Fruit fly (Drosophila melanogaster) Kc167 (cell line): ENCODE measurements around the gene CG17129.

Source experiments
- Myc ChIP-seq: fragments of >200 bp; optimal IDR thresholded peaks from 2 replicates; lab custom pipeline; 2017; ENCODE audit warnings: missing external identifiers
- Sin3A ChIP-seq: fragments of >200 bp; optimal IDR thresholded peaks from 2 replicates; lab custom pipeline; 2018; ENCODE audit warnings: missing external identifiers
- h ChIP-seq: fragments of >200 bp; optimal IDR thresholded peaks from 3 replicates; lab custom pipeline; 2018; ENCODE audit warnings: missing external identifiers
- insv ChIP-seq: fragments of >200 bp; optimal IDR thresholded peaks from 3 replicates; lab custom pipeline; 2018; ENCODE audit warnings: missing external identifiers
- psq ChIP-seq: fragments of >200 bp; optimal IDR thresholded peaks from 2 replicates; lab custom pipeline; 2017; ENCODE audit warnings: missing external identifiers
- ttk ChIP-seq: sonication (Bioruptor generic); optimal IDR thresholded peaks from 2 replicates; lab custom pipeline; 2017; ENCODE audit warnings: missing external identifiers

CG17129 gene

dm6 chr3L:700160-700917, 20.2 kb upstream of the CG17129 start:
- no peak for TF ChIP-seq Myc (lab: Kevin White, UChicago)
- TF ChIP-seq Sin3A, result no peak
- no peak for TF ChIP-seq ttk

DNA sequence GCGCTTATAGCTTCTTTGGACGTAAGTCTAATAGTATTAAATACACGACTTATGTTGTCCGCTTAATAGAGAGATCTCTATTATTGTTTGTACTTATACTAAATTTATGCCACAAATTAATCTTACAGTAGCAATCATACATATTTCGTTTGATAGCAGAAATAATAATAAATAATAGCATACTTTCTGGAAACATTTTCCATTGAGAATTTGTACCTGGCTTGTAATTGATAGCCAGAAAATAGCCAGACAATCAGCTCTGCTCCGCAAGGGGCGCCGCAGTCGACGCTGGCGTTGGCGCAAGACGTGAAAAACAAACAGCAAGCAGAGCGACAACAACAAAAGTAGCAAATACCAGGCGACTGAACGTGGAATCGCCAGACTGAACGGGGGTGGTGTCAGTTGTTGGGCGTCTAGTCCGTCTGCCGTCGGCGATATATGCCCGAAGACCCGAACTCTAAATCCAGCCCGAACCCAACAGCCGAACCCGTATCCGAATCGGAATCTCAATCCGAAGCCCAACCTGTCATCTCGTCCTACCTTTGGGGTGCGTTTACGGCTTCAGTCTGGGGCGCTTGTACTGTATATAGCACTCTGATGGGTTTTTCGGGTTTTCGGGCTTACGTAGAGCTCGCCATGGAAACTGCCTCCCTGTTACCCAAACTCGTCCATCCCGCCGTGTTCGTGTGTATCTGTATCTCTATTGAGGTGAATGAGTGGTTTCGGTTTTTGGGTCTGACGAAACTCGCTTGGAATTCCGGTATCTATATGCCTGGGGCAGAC, 19.4 kb upstream of the CG17129 start:
- no peak for TF ChIP-seq Myc (lab: Kevin White, UChicago)
- TF ChIP-seq psq, result no peak
- TF ChIP-seq insv (lab: Kevin White, UChicago), result no peak
- no peak for TF ChIP-seq ttk
- no peak for TF ChIP-seq Sin3A
- no peak for TF ChIP-seq h (lab: Kevin White, UChicago)

- no peak for TF ChIP-seq Myc (lab: Kevin White, UChicago)
- TF ChIP-seq Sin3A, result no peak
- no peak for TF ChIP-seq h (lab: Kevin White, UChicago)
- no peak for TF ChIP-seq psq
- no peak for TF ChIP-seq insv (lab: Kevin White, UChicago)
- no peak for TF ChIP-seq ttk
Measured at dm6 chr3L:698748-699367, 18.7 kb upstream of the CG17129 start, which contains the start of gene CG13894. Gene CG13894 (minus strand): TSS chr3L:699144.

- TF ChIP-seq h (lab: Kevin White, UChicago) (no peak), psq (no peak), Sin3A (no peak), insv (lab: Kevin White, UChicago) (no peak), Myc (lab: Kevin White, UChicago) (no peak), ttk (no peak)
Measured at dm6 chr3L:697724-698123, 17.6 kb upstream of the CG17129 start.

DNA sequence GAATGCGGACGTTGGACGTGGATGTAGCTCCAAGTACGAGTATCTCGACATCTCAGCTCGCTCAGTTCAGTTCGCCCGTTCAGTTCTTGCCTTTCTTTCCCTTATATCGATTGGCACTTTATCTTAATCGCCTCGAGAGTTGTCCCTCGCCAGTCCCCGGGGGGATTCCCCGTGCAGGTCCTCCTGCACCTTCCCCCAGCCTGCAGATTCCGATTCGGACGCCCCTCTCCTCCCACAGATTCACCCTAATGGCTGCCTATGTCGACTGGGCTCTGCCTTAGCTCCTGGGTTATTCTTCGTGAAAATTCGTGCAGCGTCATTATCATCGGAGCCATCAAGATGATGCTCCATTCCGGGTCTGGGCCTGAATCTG, 16.9 kb upstream of the CG17129 start:
- TF ChIP-seq Myc (lab: Kevin White, UChicago) (no peak), psq (no peak), h (lab: Kevin White, UChicago) (no peak), insv (lab: Kevin White, UChicago) (no peak), Sin3A (no peak), ttk (no peak)

- TF ChIP-seq Myc (lab: Kevin White, UChicago) (no peak), h (lab: Kevin White, UChicago) (no peak), ttk (no peak), psq (no peak), insv (lab: Kevin White, UChicago) (no peak), Sin3A (no peak)
Measured at dm6 chr3L:696404-697054, 16.4 kb upstream of the CG17129 start.

DNA sequence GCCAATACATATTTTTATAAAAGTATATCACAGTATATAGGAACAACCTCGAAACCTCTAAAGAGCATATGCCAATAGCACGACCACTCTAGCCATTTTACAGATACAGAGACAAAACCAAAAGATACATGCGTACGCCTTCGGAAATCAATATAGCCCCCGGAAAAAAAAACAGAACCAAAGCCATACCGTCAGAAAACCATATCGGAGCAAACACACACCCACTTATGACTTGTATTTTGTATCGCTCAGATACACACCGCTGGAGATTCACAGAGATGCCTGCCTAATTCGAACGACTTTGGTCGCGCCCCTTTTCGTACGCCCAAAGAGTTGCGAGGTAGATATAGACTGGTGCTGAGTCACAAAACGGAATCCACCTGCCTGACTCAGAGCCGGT, 15.4 kb upstream of the CG17129 start:
- TF ChIP-seq ttk (no peak), h (lab: Kevin White, UChicago) (no peak), Myc (lab: Kevin White, UChicago) (no peak), Sin3A (no peak), insv (lab: Kevin White, UChicago) (no peak), psq (no peak)

- no peak for TF ChIP-seq Myc (lab: Kevin White, UChicago)
- TF ChIP-seq Sin3A, result no peak
- TF ChIP-seq psq, result no peak
Measured at dm6 chr3L:692699-693098, 12.6 kb upstream of the CG17129 start, which contains the start of gene Vti1a. Gene Vti1a (minus strand): TSS chr3L:692919.

DNA sequence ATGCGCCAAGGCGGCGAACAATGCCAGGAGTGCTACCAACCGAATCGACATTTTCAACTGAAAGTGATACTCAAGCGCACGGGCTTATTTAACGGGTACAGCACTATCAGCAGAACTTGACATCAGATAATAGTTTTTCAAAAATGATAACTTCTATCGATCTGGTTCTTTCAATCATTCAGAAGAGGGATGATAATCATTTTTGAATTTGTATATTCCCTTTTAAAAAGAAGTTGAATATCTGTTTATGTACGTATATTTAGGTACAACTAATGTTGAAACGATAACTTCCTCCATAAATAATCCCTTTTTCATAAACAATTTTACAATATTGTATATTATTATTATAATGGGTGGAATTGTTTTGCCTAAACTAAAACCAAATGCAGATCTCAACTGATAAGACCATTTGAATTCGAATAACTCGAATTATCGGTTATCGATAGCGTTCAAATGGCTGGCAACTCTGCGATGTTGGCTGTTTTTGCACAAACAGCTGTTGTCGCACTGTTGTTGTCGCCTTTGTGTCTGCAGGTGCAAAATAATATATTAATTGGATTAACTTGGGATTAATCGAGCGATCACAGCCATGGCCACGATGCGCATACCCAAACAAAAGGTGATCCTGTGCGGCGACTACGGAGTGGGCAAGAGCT, 10.0 kb upstream of the CG17129 start, which contains the start of the genes CG32483 and RabX6:
CG32483 (minus strand) TSS at position 51 of the 656 bp plus-strand sequence.
RabX6 (plus strand) TSS at position 487 of the 656 bp plus-strand sequence.
- no peak for TF ChIP-seq ttk
- TF ChIP-seq Myc (lab: Kevin White, UChicago), result no peak
- TF ChIP-seq insv (lab: Kevin White, UChicago), result no peak
- no peak for TF ChIP-seq psq
- TF ChIP-seq h (lab: Kevin White, UChicago), result no peak
- no peak for TF ChIP-seq Sin3A

dm6 chr3L:687858-688257, 7.7 kb upstream of the CG17129 start, which contains the start of gene hiro:
Gene hiro (minus strand): TSS chr3L:687958.
- TF ChIP-seq h (lab: Kevin White, UChicago), result no peak
- TF ChIP-seq Myc (lab: Kevin White, UChicago), result no peak
- no peak for TF ChIP-seq ttk
- TF ChIP-seq insv (lab: Kevin White, UChicago), result no peak
- no peak for TF ChIP-seq Sin3A

DNA sequence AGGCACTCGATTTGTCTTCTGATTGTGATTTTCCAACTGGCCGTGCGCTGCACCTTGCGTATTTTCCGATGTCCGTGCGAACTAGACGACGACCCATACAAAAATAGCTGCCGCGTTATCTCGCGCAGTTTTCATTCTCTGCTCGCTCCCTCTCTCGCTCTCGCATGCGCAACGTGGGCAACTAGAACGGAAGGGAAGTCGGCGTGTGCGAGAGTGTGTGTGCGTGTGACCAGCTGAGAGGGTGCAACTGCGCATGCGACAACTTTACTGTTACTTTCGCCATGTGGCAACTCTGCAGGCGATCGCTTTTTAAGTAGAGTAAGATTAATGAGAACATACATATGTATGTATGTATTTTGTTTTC, 5.3 kb upstream of the CG17129 start, which contains the start of gene ebd1:
ebd1 (minus strand) TSS at position 109 of the 364 bp plus-strand sequence.
- TF ChIP-seq psq, result no peak
- no peak for TF ChIP-seq h (lab: Kevin White, UChicago)
- no peak for TF ChIP-seq insv (lab: Kevin White, UChicago)
- no peak for TF ChIP-seq Myc (lab: Kevin White, UChicago)
- no peak for TF ChIP-seq ttk
- no peak for TF ChIP-seq Sin3A
